Worm (Caenorhabditis elegans): ENCODE measurements around the gene F41H10.2.

The F41H10.2 gene

ce11 chrIV:5419122-5419521 is 37.7 kb downstream of the F41H10.2 start, which contains the start of gene ehn-3:
Gene ehn-3, minus strand, starts transcription at chrIV:5419222.
- TF ChIP-seq efl-1 (GFP tag; optimal IDR thresholded peaks at IDR 0.05) (no peak), K11D2.4 (GFP tag; IDR thresholded peaks at IDR 0.05) (no peak), snpc-1.1 (tag; optimal IDR thresholded peaks at IDR 0.05; ENCODE audit: insufficient read depth) (no peak), B0035.1 (tag; optimal IDR thresholded peaks at IDR 0.05) (no peak), ztf-22 (GFP tag; optimal IDR thresholded peaks at IDR 0.05) (no peak)
